Fruit fly (Drosophila melanogaster): ENCODE data around the gene S1P.

DNA sequence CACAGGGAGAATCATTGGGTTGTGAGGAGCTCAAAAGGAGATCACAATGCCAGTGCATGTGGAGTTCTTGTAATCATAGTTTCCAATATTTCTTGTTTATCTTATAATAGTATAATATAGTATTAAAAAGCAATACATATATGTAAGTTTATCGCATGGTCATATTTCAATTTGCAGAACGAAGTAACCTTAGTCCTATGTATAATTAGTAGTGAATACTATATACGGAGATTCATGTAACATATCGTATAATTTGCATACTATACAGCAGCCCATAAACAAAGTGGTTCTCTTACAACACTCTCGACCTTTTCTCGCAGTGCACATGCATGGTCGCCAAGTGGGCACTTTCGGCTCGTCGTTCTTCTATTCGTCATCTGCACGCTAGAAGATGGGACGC is 14.9 kb downstream of the S1P start:
- TF ChIP-seq kay (GFP tag; ENCODE audit: borderline replicate concordance) (no peak), cic (GFP tag; optimal IDR thresholded peaks at IDR 0.05) (no peak), CG7045 (GFP tag; optimal IDR thresholded peaks at IDR 0.05) (no peak), tj (GFP tag; optimal IDR thresholded peaks at IDR 0.05) (no peak), bab1 (GFP tag; optimal IDR thresholded peaks at IDR 0.05) (no peak), toe (GFP tag; optimal IDR thresholded peaks at IDR 0.05) (no peak), pad (GFP tag; optimal IDR thresholded peaks at IDR 0.05) (no peak), CG1620 (GFP tag; optimal IDR thresholded peaks at IDR 0.05) (no peak), CG5204 (GFP tag; optimal IDR thresholded peaks at IDR 0.05) (no peak), CG14711 (tag; optimal IDR thresholded peaks at IDR 0.05) (no peak)

Measured in whole organism, adult.